Worm (Caenorhabditis elegans) whole organism, L3 larva: ENCODE measurements around the gene Y56A3A.28.

Source experiments
- R02D3.7 ChIP-seq: fragments of 150-350 bp; optimal IDR thresholded peaks from 2 replicates; lab custom pipeline; 2014; ENCODE audit warnings: missing biosample characterization, missing genetic modification characterization
- ZK546.5 ChIP-seq: sonication (generic microtip); optimal IDR thresholded peaks from 2 replicates; lab custom pipeline; 2017; ENCODE audit warnings: missing biosample characterization, missing genetic modification characterization
- aly-2 ChIP-seq: fragments of 150-350 bp; optimal IDR thresholded peaks from 2 replicates; lab custom pipeline; 2014; ENCODE audit warnings: missing biosample characterization, missing genetic modification characterization
- ama-1 ChIP-seq: fragments of 150-350 bp; optimal IDR thresholded peaks from 2 replicates; lab custom pipeline; 2018
- ceh-16 ChIP-seq: sonication (generic microtip); optimal IDR thresholded peaks from 2 replicates; lab custom pipeline; 2017; ENCODE audit warnings: missing biosample characterization, missing genetic modification characterization
- ceh-28 ChIP-seq: fragments of 150-350 bp; optimal IDR thresholded peaks from 2 replicates; lab custom pipeline; 2014; ENCODE audit warnings: missing biosample characterization, missing genetic modification reagents, missing genetic modification characterization
- ceh-82 ChIP-seq: fragments of 150-350 bp; optimal IDR thresholded peaks from 2 replicates; lab custom pipeline; 2014; ENCODE audit warnings: missing biosample characterization, missing genetic modification characterization
- ceh-9 ChIP-seq: sonication (generic microtip); optimal IDR thresholded peaks from 2 replicates; lab custom pipeline; 2018; ENCODE audit warnings: missing biosample characterization, missing genetic modification characterization
- elt-1 ChIP-seq: fragments of 150-350 bp; optimal IDR thresholded peaks from 2 replicates; lab custom pipeline; 2014; ENCODE audit warnings: missing biosample characterization, missing genetic modification characterization
- elt-2 ChIP-seq: sonication (generic microtip); optimal IDR thresholded peaks from 2 replicates; lab custom pipeline; 2016; ENCODE audit warnings: missing genetic modification reagents, mild to moderate bottlenecking, missing genetic modification characterization, missing compliant biosample characterization
- elt-3 ChIP-seq, 3 experiments: fragments of 150-350 bp in 1 of 3; sonication (generic microtip) in 2 of 3; optimal IDR thresholded peaks; 2 replicates in 2 of 3; 4 replicates in 1 of 3; lab custom pipeline; 2014 to 2017; ENCODE audit warnings: missing biosample characterization in 3 of 3, missing genetic modification characterization in 3 of 3
- eor-1 ChIP-seq, 2 experiments: fragments of 150-350 bp; optimal IDR thresholded peaks; 2 replicates each; lab custom pipeline; 2014 to 2018; ENCODE audit warnings: missing biosample characterization in 2 of 2, missing genetic modification characterization in 2 of 2
- hmg-11 ChIP-seq: sonication (generic microtip); optimal IDR thresholded peaks from 2 replicates; lab custom pipeline; 2016; ENCODE audit warnings: missing genetic modification characterization, missing compliant biosample characterization
- lin-39 ChIP-seq: fragments of 150-350 bp; optimal IDR thresholded peaks from 2 replicates; lab custom pipeline; 2018; ENCODE audit warnings: missing biosample characterization, missing genetic modification reagents, missing genetic modification characterization
- mml-1 ChIP-seq: fragments of 150-350 bp; sonication (generic microtip); optimal IDR thresholded peaks from 3 replicates; lab custom pipeline; 2014; ENCODE audit warnings: missing biosample characterization, missing genetic modification characterization
- nfya-1 ChIP-seq: sonication (generic microtip); optimal IDR thresholded peaks from 2 replicates; lab custom pipeline; 2017; ENCODE audit warnings: missing genetic modification characterization, mild to moderate bottlenecking, missing compliant biosample characterization, antibody characterized with exemption, moderate library complexity; ENCODE audit not compliant: insufficient read depth
- nhr-11 ChIP-seq: fragments of 150-350 bp; optimal IDR thresholded peaks from 2 replicates; lab custom pipeline; 2014; ENCODE audit warnings: missing biosample characterization, missing genetic modification characterization
- nhr-23 ChIP-seq: fragments of 150-350 bp; optimal IDR thresholded peaks from 2 replicates; lab custom pipeline; 2014; ENCODE audit warnings: missing biosample characterization, missing genetic modification reagents, missing genetic modification characterization
- nhr-25 ChIP-seq: sonication (generic microtip); optimal IDR thresholded peaks from 2 replicates; lab custom pipeline; 2017; ENCODE audit warnings: missing biosample characterization, missing genetic modification characterization
- nhr-43 ChIP-seq: sonication (generic microtip); optimal IDR thresholded peaks from 2 replicates; lab custom pipeline; 2016; ENCODE audit warnings: mild to moderate bottlenecking, missing genetic modification characterization, missing compliant biosample characterization; ENCODE audit not compliant: poor library complexity, severe bottlenecking
- nhr-67 ChIP-seq: fragments of 150-350 bp; optimal IDR thresholded peaks from 2 replicates; lab custom pipeline; 2014; ENCODE audit warnings: missing biosample characterization, missing genetic modification characterization
- nhr-76 ChIP-seq: fragments of 150-350 bp; sonication (generic microtip); optimal IDR thresholded peaks from 5 replicates; lab custom pipeline; 2014; ENCODE audit warnings: missing biosample characterization, missing genetic modification characterization
- sea-2 ChIP-seq: fragments of 150-350 bp; sonication (generic microtip); optimal IDR thresholded peaks from 4 replicates; lab custom pipeline; 2014; ENCODE audit warnings: missing biosample characterization, missing genetic modification reagents, missing genetic modification characterization
- skn-1 ChIP-seq: fragments of 150-350 bp; optimal IDR thresholded peaks from 2 replicates; lab custom pipeline; 2014; ENCODE audit warnings: missing biosample characterization, missing genetic modification characterization
- snpc-4 ChIP-seq: fragments of 150-350 bp; optimal IDR thresholded peaks from 2 replicates; lab custom pipeline; 2014; ENCODE audit warnings: missing biosample characterization, missing genetic modification characterization
- unc-39 ChIP-seq: sonication (generic microtip); optimal IDR thresholded peaks from 4 replicates; lab custom pipeline; 2017; ENCODE audit warnings: missing biosample characterization, missing genetic modification characterization
- unc-62 ChIP-seq: fragments of 150-350 bp; sonication (generic microtip); optimal IDR thresholded peaks from 4 replicates; lab custom pipeline; 2014; ENCODE audit warnings: missing biosample characterization, missing genetic modification reagents, missing genetic modification characterization
- zag-1 ChIP-seq: fragments of 150-350 bp; optimal IDR thresholded peaks from 2 replicates; lab custom pipeline; 2014; ENCODE audit warnings: missing biosample characterization, missing genetic modification characterization
- ztf-11 ChIP-seq: fragments of 150-350 bp; optimal IDR thresholded peaks from 2 replicates; lab custom pipeline; 2014; ENCODE audit warnings: missing biosample characterization, missing genetic modification characterization
- ztf-4 ChIP-seq: fragments of 150-350 bp; optimal IDR thresholded peaks from 2 replicates; lab custom pipeline; 2014; ENCODE audit warnings: missing biosample characterization, missing genetic modification characterization

The Y56A3A.28 gene

ce11 chrIII:11971342-11971741 is at the start of gene Y56A3A.28:
Gene Y56A3A.28 (minus strand): TSS chrIII:11971374.
- TF ChIP-seq nfya-1 (tag; lab: Kevin White, UChicago), result no peak
- TF ChIP-seq ceh-28 (tag; lab: Kevin White, UChicago), result peak; percentile 61
- peak; percentile 46 for TF ChIP-seq hmg-11 (tag; lab: Kevin White, UChicago)
- TF ChIP-seq, all 47 proteins: peak for 2

- TF ChIP-seq nhr-23 (tag; lab: Kevin White, UChicago), result peak; percentile 21
- no peak for TF ChIP-seq lin-39 (tag; lab: Kevin White, UChicago)
- TF ChIP-seq ama-1 (lab: Kevin White, UChicago), result peak; percentile 32
- no peak for TF ChIP-seq unc-62 (GFP tag; lab: Kevin White, UChicago)
- peak; percentile 67 for TF ChIP-seq nhr-43 (tag; lab: Kevin White, UChicago)
- TF ChIP-seq sea-2 (GFP tag; lab: Kevin White, UChicago), result no peak
- no peak for TF ChIP-seq zag-1 (tag; lab: Kevin White, UChicago)
- TF ChIP-seq nhr-67 (tag; lab: Kevin White, UChicago), result no peak
- no peak for TF ChIP-seq hmg-11 (tag; lab: Kevin White, UChicago)
- TF ChIP-seq elt-1, result no peak
- no peak for TF ChIP-seq eor-1 (tag; optimal IDR thresholded peaks at IDR 0.05; lab: Kevin White, UChicago)
- no peak for TF ChIP-seq R02D3.7
- TF ChIP-seq nhr-76 (tag; lab: Kevin White, UChicago), result no peak
Measured at ce11 chrIII:12020074-12020602, 49.0 kb upstream of the Y56A3A.28 start, which contains the start of gene brp-1. Gene brp-1 (plus strand): TSS chrIII:12020552.

- TF ChIP-seq elt-1, result no peak
- TF ChIP-seq nhr-11, result no peak
- no peak for TF ChIP-seq elt-3 (tag; optimal IDR thresholded peaks at IDR 0.05; lab: Kevin White, UChicago)
- TF ChIP-seq ceh-16 (tag; lab: Kevin White, UChicago), result no peak
- TF ChIP-seq ztf-4 (tag; lab: Kevin White, UChicago), result no peak
- no peak for TF ChIP-seq mml-1 (tag; lab: Kevin White, UChicago)
- no peak for TF ChIP-seq eor-1 (tag; optimal IDR thresholded peaks at IDR 0.05; lab: Kevin White, UChicago)
- no peak for TF ChIP-seq ceh-28 (tag; lab: Kevin White, UChicago)
- TF ChIP-seq ama-1 (lab: Kevin White, UChicago), result peak; percentile 73
- TF ChIP-seq zag-1 (tag; lab: Kevin White, UChicago), result no peak
- TF ChIP-seq snpc-4 (tag; lab: Kevin White, UChicago), result no peak
- TF ChIP-seq nhr-25, result peak; percentile 37
- TF ChIP-seq aly-2 (tag; lab: Kevin White, UChicago), result no peak
Measured at ce11 chrIII:12017999-12018398, 46.8 kb upstream of the Y56A3A.28 start.

- TF ChIP-seq nhr-23 (tag; lab: Kevin White, UChicago) (peak; percentile 72), ceh-16 (tag; lab: Kevin White, UChicago) (no peak), nhr-25 (peak; percentile 69)
Measured at ce11 chrIII:12015611-12016010, 44.4 kb upstream of the Y56A3A.28 start.

ce11 chrIII:12015183-12015582 is 44.0 kb upstream of the Y56A3A.28 start:
- TF ChIP-seq unc-39 (tag; lab: Kevin White, UChicago) (no peak), ceh-82 (no peak), elt-2 (tag; lab: Kevin White, UChicago) (no peak), nhr-23 (tag; lab: Kevin White, UChicago) (no peak), ceh-9 (tag; lab: Kevin White, UChicago) (no peak), ZK546.5 (tag; lab: Kevin White, UChicago) (no peak), ztf-11 (tag; lab: Kevin White, UChicago) (no peak)

ce11 chrIII:12014503-12014902 is 43.3 kb upstream of the Y56A3A.28 start:
- TF ChIP-seq ama-1 (lab: Kevin White, UChicago) (no peak), skn-1 (tag; lab: Kevin White, UChicago) (no peak), nhr-23 (tag; lab: Kevin White, UChicago) (no peak)
